Fruit fly (Drosophila melanogaster) whole organism, embryonic: ENCODE results near the gene CG7728.

Experiments used
- CG10147 ChIP-seq: fragments of 200-800 bp; sonication (Bioruptor generic); optimal IDR thresholded peaks from 2 replicates; lab custom pipeline; 2019; ENCODE audit warnings: missing biosample characterization, mild to moderate bottlenecking, missing genetic modification characterization, moderate library complexity
- CG10543 ChIP-seq: fragments of 200-800 bp; sonication (Bioruptor generic); optimal IDR thresholded peaks from 3 replicates; lab custom pipeline; 2017; ENCODE audit warnings: missing biosample characterization, mild to moderate bottlenecking, missing genetic modification characterization, moderate library complexity
- CG11504 ChIP-seq: fragments of 200-800 bp; sonication (Bioruptor generic); optimal IDR thresholded peaks from 3 replicates; lab custom pipeline; 2019; ENCODE audit warnings: missing biosample characterization, mild to moderate bottlenecking, missing genetic modification characterization, moderate library complexity
- CG12071 ChIP-seq: fragments of 200-800 bp; sonication (Bioruptor generic); optimal IDR thresholded peaks from 3 replicates; lab custom pipeline; 2018; ENCODE audit warnings: missing biosample characterization, mild to moderate bottlenecking, missing genetic modification characterization
- CG12299 ChIP-seq: fragments of 200-800 bp; sonication (Bioruptor generic); optimal IDR thresholded peaks from 2 replicates; lab custom pipeline; 2018; ENCODE audit warnings: missing biosample characterization, mild to moderate bottlenecking, missing genetic modification characterization
- CG12659 ChIP-seq: fragments of 200-800 bp; sonication (Bioruptor generic); optimal IDR thresholded peaks from 3 replicates; lab custom pipeline; 2017; ENCODE audit warnings: mild to moderate bottlenecking, missing biosample characterization, missing genetic modification reagents, missing genetic modification characterization
- CG14014 ChIP-seq: fragments of 200-800 bp; sonication (Bioruptor generic); IDR thresholded peaks from 2 replicates; pipeline ENCODE4 v1.3.6; 2022; ENCODE audit warnings: missing biosample characterization, missing genetic modification characterization
- CG16815 ChIP-seq: fragments of 200-800 bp; sonication (Bioruptor generic); optimal IDR thresholded peaks from 3 replicates; lab custom pipeline; 2017; ENCODE audit warnings: missing biosample characterization, mild to moderate bottlenecking, missing genetic modification characterization
- CG17612 ChIP-seq: fragments of 200-800 bp; sonication (Bioruptor generic); IDR thresholded peaks from 2 replicates; pipeline ENCODE4 v1.3.6; 2022; ENCODE audit warnings: missing biosample characterization, missing genetic modification characterization
- CG18011 ChIP-seq: fragments of 200-800 bp; sonication (Bioruptor generic); optimal IDR thresholded peaks from 2 replicates; lab custom pipeline; 2017; ENCODE audit warnings: missing biosample characterization, missing genetic modification characterization, mild to moderate bottlenecking, moderate library complexity, missing genotype
- CG2129 ChIP-seq: fragments of 200-800 bp; sonication (Bioruptor generic); IDR thresholded peaks from 2 replicates; pipeline ENCODE4 v1.3.6; 2022; ENCODE audit warnings: missing biosample characterization, missing genetic modification characterization; ENCODE audit not compliant: partially characterized antibody
- CG2712 ChIP-seq: fragments of 200-800 bp; optimal IDR thresholded peaks from 3 replicates; lab custom pipeline; 2019; ENCODE audit warnings: missing biosample characterization, mild to moderate bottlenecking, missing genetic modification characterization, moderate library complexity
- CG3407 ChIP-seq: fragments of 200-800 bp; sonication (Bioruptor generic); optimal IDR thresholded peaks from 2 replicates; lab custom pipeline; 2018; ENCODE audit warnings: missing biosample characterization, mild to moderate bottlenecking, missing genetic modification characterization
- CG34224 ChIP-seq: fragments of 200-800 bp; sonication (Bioruptor generic); IDR thresholded peaks from 3 replicates; pipeline ENCODE4 v1.3.6; 2022; ENCODE audit warnings: missing biosample characterization, missing genetic modification characterization; ENCODE audit not compliant: partially characterized antibody
- CG42726 ChIP-seq: fragments of 200-800 bp; sonication (Bioruptor generic); IDR thresholded peaks from 2 replicates; pipeline ENCODE4 v1.3.6; 2022; ENCODE audit warnings: missing biosample characterization, missing genetic modification characterization; ENCODE audit not compliant: partially characterized antibody
- CTCF ChIP-seq: fragments of 200-800 bp; sonication (Bioruptor generic); optimal IDR thresholded peaks from 2 replicates; lab custom pipeline; 2017; ENCODE audit warnings: missing biosample characterization, mild to moderate bottlenecking, missing genetic modification characterization, moderate library complexity
- Dll ChIP-seq: fragments of 200-800 bp; sonication (Bioruptor generic); IDR thresholded peaks from 4 replicates; pipeline ENCODE4 v1.3.6; 2022; ENCODE audit warnings: missing biosample characterization, missing genetic modification characterization; ENCODE audit not compliant: partially characterized antibody
- Dp ChIP-seq: fragments of 200-800 bp; sonication (Bioruptor generic); optimal IDR thresholded peaks from 2 replicates; lab custom pipeline; 2018; ENCODE audit warnings: missing biosample characterization, mild to moderate bottlenecking, missing genetic modification characterization, moderate library complexity
- Fer1 ChIP-seq: fragments of 200-800 bp; sonication (Bioruptor generic); optimal IDR thresholded peaks from 2 replicates; lab custom pipeline; 2017; ENCODE audit warnings: missing biosample characterization, mild to moderate bottlenecking, missing genetic modification characterization
- Gug ChIP-seq: fragments of 200-800 bp; sonication (Bioruptor generic); IDR thresholded peaks from 4 replicates; pipeline ENCODE4 v1.3.6; 2022; ENCODE audit warnings: missing biosample characterization, missing genetic modification characterization
- HmgD ChIP-seq: fragments of 200-800 bp; sonication (Bioruptor generic); optimal IDR thresholded peaks from 3 replicates; lab custom pipeline; 2016; ENCODE audit warnings: missing biosample characterization, missing genetic modification characterization
- Myb ChIP-seq: fragments of 200-800 bp; sonication (Bioruptor generic); optimal IDR thresholded peaks from 2 replicates; lab custom pipeline; 2016; ENCODE audit warnings: missing biosample characterization, missing genetic modification characterization
- NFAT ChIP-seq: fragments of 200-800 bp; sonication (Bioruptor generic); IDR thresholded peaks from 2 replicates; pipeline ENCODE4 v1.3.6; 2022; ENCODE audit warnings: missing biosample characterization, missing genetic modification characterization
- Neu2 ChIP-seq: fragments of 200-800 bp; sonication (Bioruptor generic); optimal IDR thresholded peaks from 3 replicates; lab custom pipeline; 2016; ENCODE audit warnings: missing biosample characterization, missing genetic modification characterization, borderline replicate concordance
- Nf-YC ChIP-seq: fragments of 200-800 bp; optimal IDR thresholded peaks from 3 replicates; lab custom pipeline; 2019; ENCODE audit warnings: missing biosample characterization, mild to moderate bottlenecking, missing genetic modification characterization, moderate library complexity
- Opbp ChIP-seq: fragments of 200-800 bp; sonication (Bioruptor generic); IDR thresholded peaks from 3 replicates; pipeline ENCODE4 v1.3.6; 2022; ENCODE audit warnings: missing biosample characterization, missing genetic modification characterization; ENCODE audit not compliant: partially characterized antibody
- Pdp1 ChIP-seq, 2 experiments: fragments of 200-800 bp; sonication (Bioruptor generic); optimal IDR thresholded peaks; 3 replicates each; lab custom pipeline; 2016; ENCODE audit warnings: missing biosample characterization in 2 of 2, missing genetic modification characterization in 2 of 2, mild to moderate bottlenecking in 1 of 2, moderate library complexity in 1 of 2
- aop ChIP-seq: fragments of 200-800 bp; sonication (Bioruptor generic); IDR thresholded peaks from 2 replicates; pipeline ENCODE4 v1.3.6; 2022; ENCODE audit warnings: missing biosample characterization, missing genetic modification characterization
- cas ChIP-seq: fragments of 200-800 bp; sonication (Bioruptor generic); IDR thresholded peaks from 2 replicates; pipeline ENCODE4 v1.3.6; 2022; ENCODE audit warnings: missing biosample characterization, missing genetic modification characterization
- crc ChIP-seq: fragments of 200-800 bp; sonication (Bioruptor generic); optimal IDR thresholded peaks from 2 replicates; lab custom pipeline; 2016; ENCODE audit warnings: missing biosample characterization, missing genetic modification characterization
- dmrt99B ChIP-seq: fragments of 200-800 bp; sonication (Bioruptor generic); optimal IDR thresholded peaks from 2 replicates; lab custom pipeline; 2018; ENCODE audit warnings: missing biosample characterization, mild to moderate bottlenecking, missing genetic modification characterization, moderate library complexity
- dysf ChIP-seq: fragments of 200-800 bp; sonication (Bioruptor generic); IDR thresholded peaks from 3 replicates; pipeline ENCODE4 v1.3.6; 2022; ENCODE audit warnings: missing biosample characterization, missing genetic modification characterization
- gce ChIP-seq: fragments of 200-800 bp; sonication (Bioruptor generic); IDR thresholded peaks from 3 replicates; pipeline ENCODE4 v1.3.6; 2022; ENCODE audit warnings: missing biosample characterization, missing genetic modification characterization
- h ChIP-seq: fragments of >200 bp; optimal IDR thresholded peaks from 2 replicates; lab custom pipeline; 2017
- hb ChIP-seq: fragments of 200-800 bp; sonication (Bioruptor generic); IDR thresholded peaks from 3 replicates; pipeline ENCODE4 v1.3.6; 2022; ENCODE audit warnings: missing biosample characterization, missing genetic modification characterization; ENCODE audit not compliant: partially characterized antibody
- hkb ChIP-seq, 2 experiments: fragments of 200-800 bp in 1 of 2; fragments of >200 bp in 1 of 2; sonication (Bioruptor generic) in 1 of 2; IDR thresholded peaks in 1 of 2; optimal IDR thresholded peaks in 1 of 2; 2 replicates each; pipeline versions ENCODE4 v1.3.6 to Lab custom; 2017 to 2022; ENCODE audit warnings: missing biosample characterization in 1 of 2, missing genetic modification characterization in 1 of 2
- jing ChIP-seq: fragments of 200-800 bp; sonication (Bioruptor generic); optimal IDR thresholded peaks from 2 replicates; lab custom pipeline; 2018; ENCODE audit warnings: missing biosample characterization, mild to moderate bottlenecking, missing genetic modification characterization
- kay ChIP-seq: fragments of 200-800 bp; sonication (Bioruptor generic); optimal IDR thresholded peaks from 2 replicates; lab custom pipeline; 2016; ENCODE audit warnings: missing biosample characterization, missing genetic modification characterization
- lbe ChIP-seq: fragments of 200-800 bp; sonication (Bioruptor generic); optimal IDR thresholded peaks from 2 replicates; lab custom pipeline; 2016; ENCODE audit warnings: missing biosample characterization, mild to moderate bottlenecking, missing genetic modification characterization
- lov ChIP-seq, 2 experiments: fragments of 200-800 bp in 1 of 2; fragments of >200 bp in 1 of 2; sonication (Bioruptor generic) in 1 of 2; IDR thresholded peaks in 1 of 2; optimal IDR thresholded peaks in 1 of 2; 2 replicates in 1 of 2; 3 replicates in 1 of 2; pipeline versions ENCODE4 v1.3.6 to Lab custom; 2017 to 2022; ENCODE audit warnings: missing biosample characterization in 1 of 2, missing genetic modification characterization in 1 of 2
- nerfin-1 ChIP-seq: fragments of 200-800 bp; sonication (Bioruptor generic); optimal IDR thresholded peaks from 3 replicates; lab custom pipeline; 2019; ENCODE audit warnings: missing biosample characterization, mild to moderate bottlenecking, missing genetic modification characterization, moderate library complexity
- nmo ChIP-seq: fragments of 200-800 bp; sonication (Bioruptor generic); optimal IDR thresholded peaks from 2 replicates; lab custom pipeline; 2018; ENCODE audit warnings: missing biosample characterization, mild to moderate bottlenecking, missing genetic modification characterization, moderate library complexity
- nom ChIP-seq: fragments of 200-800 bp; sonication (Bioruptor generic); optimal IDR thresholded peaks from 2 replicates; lab custom pipeline; 2017; ENCODE audit warnings: missing biosample characterization, missing genetic modification characterization, mild to moderate bottlenecking, moderate library complexity, missing genetic modification reagents
- p53 ChIP-seq: fragments of 200-800 bp; sonication (Bioruptor generic); optimal IDR thresholded peaks from 2 replicates; lab custom pipeline; 2016; ENCODE audit warnings: missing biosample characterization, missing genetic modification characterization
- repo ChIP-seq: fragments of 200-800 bp; sonication (Bioruptor generic); optimal IDR thresholded peaks from 2 replicates; lab custom pipeline; 2016; ENCODE audit warnings: missing biosample characterization, missing genetic modification characterization
- ro ChIP-seq: fragments of 200-800 bp; sonication (Bioruptor generic); IDR thresholded peaks from 2 replicates; pipeline ENCODE4 v1.3.6; 2022; ENCODE audit warnings: missing biosample characterization, missing genetic modification characterization
- sens-2 ChIP-seq: fragments of 200-800 bp; sonication (Bioruptor generic); IDR thresholded peaks from 2 replicates; pipeline ENCODE4 v1.3.6; 2022; ENCODE audit warnings: missing biosample characterization, missing genetic modification characterization
- stc ChIP-seq: fragments of 200-800 bp; sonication (Bioruptor generic); IDR thresholded peaks from 2 replicates; pipeline ENCODE4 v1.3.6; 2022; ENCODE audit warnings: missing biosample characterization, missing genetic modification characterization
- stwl ChIP-seq: fragments of 200-800 bp; sonication (Bioruptor generic); optimal IDR thresholded peaks from 3 replicates; lab custom pipeline; 2018; ENCODE audit warnings: missing biosample characterization, mild to moderate bottlenecking, missing genetic modification characterization, moderate library complexity
- tx ChIP-seq: fragments of 200-800 bp; sonication (Bioruptor generic); optimal IDR thresholded peaks from 2 replicates; lab custom pipeline; 2016; ENCODE audit warnings: missing biosample characterization, missing genetic modification characterization

Gene CG7728

DNA sequence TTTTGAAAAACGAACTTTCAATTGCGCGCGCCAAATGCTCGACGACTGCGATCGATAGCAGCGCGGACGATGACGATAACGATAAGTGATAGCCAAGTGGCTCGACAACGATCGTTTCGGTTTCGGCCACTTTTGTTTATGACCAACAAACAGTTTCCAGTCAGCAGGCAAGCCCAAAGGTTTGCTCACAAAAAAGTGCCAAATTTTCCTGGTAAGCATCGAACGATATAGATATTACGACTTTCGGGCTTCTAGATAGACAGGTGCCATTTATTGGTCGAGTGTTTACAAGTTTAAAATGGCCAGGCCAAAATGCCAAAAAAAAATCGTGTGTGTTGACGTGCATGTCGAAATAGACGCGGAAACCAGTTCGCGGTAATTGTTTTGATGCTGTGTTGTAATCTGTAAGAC lies 39.1 kb downstream of the CG7728 start, which contains the start of gene CG7724 (continued):
- peak; percentile 15 for TF ChIP-seq CG2712 (tag; lab: Kevin White, UChicago)
- TF ChIP-seq stc (GFP tag; lab: Robert Waterston, UW) = no peak
- peak; percentile 83 for TF ChIP-seq Dll (GFP tag; lab: Robert Waterston, UW)
- no peak for TF ChIP-seq CG3407 (GFP tag; lab: Kevin White, UChicago)
- TF ChIP-seq Pdp1 (GFP tag; optimal IDR thresholded peaks at IDR 0.05; lab: Kevin White, UChicago) = peak in 1 of 2 experiments; percentile 22
- peak; percentile 81 for TF ChIP-seq hb
- TF ChIP-seq Gug = no peak
- no peak for TF ChIP-seq h (lab: Kevin White, UChicago)
- TF ChIP-seq lov (optimal IDR thresholded peaks at IDR 0.05; lab: Kevin White, UChicago) = no peak
- no peak for TF ChIP-seq lov (GFP tag; IDR thresholded peaks at IDR 0.05; lab: Robert Waterston, UW)
- TF ChIP-seq lbe = no peak
- peak; percentile 33; the same call in 1 of the 2 replicates for TF ChIP-seq CG42726
- TF ChIP-seq stwl (tag; lab: Kevin White, UChicago) = peak; percentile 72
- TF ChIP-seq CG16815 (GFP tag; lab: Kevin White, UChicago) = no peak
- peak; percentile 22 for TF ChIP-seq Fer1 (GFP tag; lab: Kevin White, UChicago)
- TF ChIP-seq CG34224 (GFP tag; lab: Robert Waterston, UW) = peak; percentile 90
- TF ChIP-seq repo (GFP tag; lab: Kevin White, UChicago) = peak; percentile 10
- TF ChIP-seq Neu2 (GFP tag; lab: Kevin White, UChicago) = no peak
- TF ChIP-seq CG12659 = peak; percentile 33
- no peak for TF ChIP-seq tx (GFP tag; lab: Kevin White, UChicago)
- no peak for TF ChIP-seq cas (GFP tag; lab: Robert Waterston, UW)
- TF ChIP-seq CG11504 (tag; lab: Kevin White, UChicago) = peak; percentile 59
- TF ChIP-seq CG12071 (GFP tag; lab: Kevin White, UChicago) = peak; percentile 2
- no peak for TF ChIP-seq sens-2 (GFP tag; lab: Robert Waterston, UW)
- TF ChIP-seq nerfin-1 = no peak
- no peak for TF ChIP-seq Nf-YC
- no peak for TF ChIP-seq aop (GFP tag; lab: Robert Waterston, UW)
- no peak for TF ChIP-seq nom (GFP tag; lab: Kevin White, UChicago)
- peak; percentile 4 for TF ChIP-seq dmrt99B (tag; lab: Kevin White, UChicago)
- TF ChIP-seq CG18011 (GFP tag; lab: Kevin White, UChicago) = peak; percentile 5
- peak; percentile 87 for TF ChIP-seq Dp (GFP tag; lab: Kevin White, UChicago)
- TF ChIP-seq hkb (optimal IDR thresholded peaks at IDR 0.05; lab: Kevin White, UChicago) = no peak
- TF ChIP-seq hkb (GFP tag; IDR thresholded peaks at IDR 0.05; lab: Robert Waterston, UW) = 0 out of 2 replicates have a peak, but pooled peaks have one; percentile 27
- TF ChIP-seq CG2129 = 0 out of 2 replicates have a peak, but pooled peaks have one; percentile 31
- no peak for TF ChIP-seq jing
- no peak for TF ChIP-seq Myb (GFP tag; lab: Kevin White, UChicago)
- TF ChIP-seq CG14014 (GFP tag; lab: Robert Waterston, UW) = no peak
- TF ChIP-seq CG10543 (GFP tag; lab: Kevin White, UChicago) = peak; percentile 19
- TF ChIP-seq HmgD (GFP tag; lab: Kevin White, UChicago) = no peak
- no peak for TF ChIP-seq kay (GFP tag; lab: Kevin White, UChicago)
- TF ChIP-seq NFAT (GFP tag; lab: Robert Waterston, UW) = no peak
- TF ChIP-seq crc (GFP tag; lab: Kevin White, UChicago) = no peak
- no peak for TF ChIP-seq CG10147 (GFP tag; lab: Kevin White, UChicago)
- TF ChIP-seq gce (GFP tag; lab: Robert Waterston, UW) = no peak
- no peak for TF ChIP-seq dysf
- peak; percentile 14 for TF ChIP-seq CTCF
- no peak for TF ChIP-seq ro (GFP tag; lab: Robert Waterston, UW)
- no peak for TF ChIP-seq nmo (GFP tag; lab: Kevin White, UChicago)
- no peak for TF ChIP-seq p53
- no peak for TF ChIP-seq CG17612
- no peak for TF ChIP-seq CG12299 (tag; lab: Kevin White, UChicago)
- TF ChIP-seq Opbp (GFP tag; lab: Robert Waterston, UW) = peak; percentile 84
